Worm (Caenorhabditis elegans) whole organism, late embryonic: ENCODE measurements around the gene B0563.8.

Experiments
- C08G9.2 ChIP-seq: sonication (generic microtip); optimal IDR thresholded peaks from 2 replicates; lab custom pipeline; 2016; ENCODE audit warnings: mild to moderate bottlenecking, missing genetic modification characterization, moderate library complexity, missing compliant biosample characterization
- C38D4.7 ChIP-seq: fragments of 200-800 bp; sonication (Bioruptor generic); optimal IDR thresholded peaks from 2 replicates; lab custom pipeline; 2018; ENCODE audit warnings: mild to moderate bottlenecking, missing genetic modification characterization, moderate library complexity, missing compliant biosample characterization
- F13H6.1 ChIP-seq: sonication (generic microtip); optimal IDR thresholded peaks from 2 replicates; lab custom pipeline; 2016; ENCODE audit warnings: missing genetic modification characterization, missing compliant biosample characterization
- K02D7.2 ChIP-seq: sonication (generic microtip); optimal IDR thresholded peaks from 2 replicates; lab custom pipeline; 2017; ENCODE audit warnings: mild to moderate bottlenecking, missing genetic modification characterization, missing compliant biosample characterization
- K09A11.1 ChIP-seq: sonication (generic microtip); optimal IDR thresholded peaks from 2 replicates; lab custom pipeline; 2017; ENCODE audit warnings: antibody characterized with exemption, mild to moderate bottlenecking, missing genetic modification characterization, missing compliant biosample characterization; ENCODE audit not compliant: insufficient read depth
- Y22D7AL.16 ChIP-seq: sonication (generic microtip); optimal IDR thresholded peaks from 2 replicates; lab custom pipeline; 2016; ENCODE audit warnings: missing genetic modification characterization, missing compliant biosample characterization
- ahr-1 ChIP-seq: sonication (generic microtip); optimal IDR thresholded peaks from 2 replicates; lab custom pipeline; 2016; ENCODE audit warnings: missing genetic modification characterization, missing compliant biosample characterization
- ama-1 ChIP-seq: fragments of 150-350 bp; optimal IDR thresholded peaks from 2 replicates; lab custom pipeline; 2014
- ceh-2 ChIP-seq: sonication (generic microtip); optimal IDR thresholded peaks from 2 replicates; lab custom pipeline; 2016; ENCODE audit warnings: missing genotype, missing genetic modification characterization, missing compliant biosample characterization
- ceh-22 ChIP-seq: sonication (generic microtip); optimal IDR thresholded peaks from 2 replicates; lab custom pipeline; 2017; ENCODE audit warnings: missing biosample characterization, missing genetic modification characterization
- ceh-30 ChIP-seq: fragments of 150-350 bp; optimal IDR thresholded peaks from 2 replicates; lab custom pipeline; 2014; ENCODE audit warnings: missing biosample characterization, missing genetic modification characterization
- ceh-31 ChIP-seq: sonication (generic microtip); optimal IDR thresholded peaks from 2 replicates; lab custom pipeline; 2016; ENCODE audit warnings: missing genetic modification characterization, missing compliant biosample characterization
- ceh-45 ChIP-seq: fragments of 200-800 bp; sonication (Bioruptor generic); IDR thresholded peaks from 2 replicates; pipeline ENCODE4 v1.3.6; 2022; ENCODE audit warnings: missing genetic modification reagents, missing genetic modification characterization, missing compliant biosample characterization
- ceh-9 ChIP-seq: sonication (generic microtip); optimal IDR thresholded peaks from 2 replicates; lab custom pipeline; 2016; ENCODE audit warnings: mild to moderate bottlenecking, missing genetic modification characterization, inconsistent platforms, missing compliant biosample characterization
- dve-1 ChIP-seq: sonication (generic microtip); optimal IDR thresholded peaks from 2 replicates; lab custom pipeline; 2017; ENCODE audit warnings: antibody characterized with exemption, mild to moderate bottlenecking, missing genetic modification characterization, missing compliant biosample characterization
- elt-2 ChIP-seq: sonication (generic microtip); optimal IDR thresholded peaks from 2 replicates; lab custom pipeline; 2016; ENCODE audit warnings: missing genetic modification reagents, missing genetic modification characterization, missing compliant biosample characterization
- elt-4 ChIP-seq: sonication (generic microtip); optimal IDR thresholded peaks from 2 replicates; lab custom pipeline; 2016; ENCODE audit warnings: missing genetic modification characterization, missing compliant biosample characterization
- ets-4 ChIP-seq: sonication (generic microtip); optimal IDR thresholded peaks from 2 replicates; lab custom pipeline; 2016; ENCODE audit warnings: missing genetic modification characterization, missing compliant biosample characterization
- fax-1 ChIP-seq: sonication (generic microtip); optimal IDR thresholded peaks from 2 replicates; lab custom pipeline; 2016; ENCODE audit warnings: missing genotype, missing genetic modification characterization, missing compliant biosample characterization
- fkh-10 ChIP-seq: fragments of 150-350 bp; optimal IDR thresholded peaks from 2 replicates; lab custom pipeline; 2014; ENCODE audit warnings: missing biosample characterization, missing genetic modification reagents, missing genetic modification characterization
- gmeb-2 ChIP-seq: sonication (generic microtip); optimal IDR thresholded peaks from 2 replicates; lab custom pipeline; 2016; ENCODE audit warnings: missing genetic modification characterization, inconsistent platforms, missing compliant biosample characterization
- hlh-13 ChIP-seq: fragments of 200-800 bp; sonication (Bioruptor generic); optimal IDR thresholded peaks from 2 replicates; lab custom pipeline; 2018; ENCODE audit warnings: mild to moderate bottlenecking, missing genetic modification characterization, missing compliant biosample characterization
- hlh-30 ChIP-seq: sonication (generic microtip); optimal IDR thresholded peaks from 2 replicates; lab custom pipeline; 2017; ENCODE audit warnings: antibody characterized with exemption, missing genetic modification characterization, missing compliant biosample characterization; ENCODE audit not compliant: insufficient read depth
- lim-6 ChIP-seq: sonication (generic microtip); optimal IDR thresholded peaks from 2 replicates; lab custom pipeline; 2016; ENCODE audit warnings: missing genetic modification characterization, missing compliant biosample characterization
- lin-11 ChIP-seq: fragments of 200-800 bp; sonication (Bioruptor generic); optimal IDR thresholded peaks from 2 replicates; lab custom pipeline; 2018; ENCODE audit warnings: mild to moderate bottlenecking, missing genetic modification characterization, missing compliant biosample characterization
- nfya-1 ChIP-seq: sonication (generic microtip); optimal IDR thresholded peaks from 2 replicates; lab custom pipeline; 2017; ENCODE audit warnings: missing genetic modification characterization, mild to moderate bottlenecking, missing compliant biosample characterization, antibody characterized with exemption, moderate library complexity
- pag-3 ChIP-seq: sonication (generic microtip); optimal IDR thresholded peaks from 2 replicates; lab custom pipeline; 2016; ENCODE audit warnings: missing compliant biosample characterization, missing genetic modification characterization, borderline replicate concordance
- pat-9 ChIP-seq: fragments of 200-800 bp; sonication (Bioruptor generic); optimal IDR thresholded peaks from 2 replicates; lab custom pipeline; 2018; ENCODE audit warnings: mild to moderate bottlenecking, missing genetic modification characterization, moderate library complexity, missing compliant biosample characterization
- pros-1 ChIP-seq: fragments of 150-350 bp; optimal IDR thresholded peaks from 2 replicates; lab custom pipeline; 2014; ENCODE audit warnings: missing biosample characterization, missing genetic modification reagents, missing genetic modification characterization
- rnt-1 ChIP-seq: sonication (generic microtip); optimal IDR thresholded peaks from 2 replicates; lab custom pipeline; 2016; ENCODE audit warnings: missing genetic modification characterization, missing compliant biosample characterization
- sdc-2 ChIP-seq: sonication (generic microtip); optimal IDR thresholded peaks from 2 replicates; lab custom pipeline; 2016; ENCODE audit warnings: missing genotype, missing genetic modification characterization, missing compliant biosample characterization
- sox-2 ChIP-seq: fragments of 200-800 bp; sonication (Bioruptor generic); IDR thresholded peaks from 2 replicates; pipeline ENCODE4 v1.3.6; 2022; ENCODE audit warnings: missing genetic modification reagents, missing genetic modification characterization, missing compliant biosample characterization
- sox-4 ChIP-seq: sonication (generic microtip); optimal IDR thresholded peaks from 2 replicates; lab custom pipeline; 2017; ENCODE audit warnings: mild to moderate bottlenecking, missing genetic modification characterization, inconsistent platforms, missing compliant biosample characterization
- ttx-3 ChIP-seq: sonication (generic microtip); optimal IDR thresholded peaks from 2 replicates; lab custom pipeline; 2016; ENCODE audit warnings: missing genetic modification reagents, missing genetic modification characterization, missing compliant biosample characterization
- unc-3 ChIP-seq, 2 experiments: fragments of 200-800 bp in 1 of 2; sonication (Bioruptor generic) in 1 of 2; sonication (generic microtip) in 1 of 2; conservative IDR thresholded peaks in 1 of 2; optimal IDR thresholded peaks in 1 of 2; 2 replicates each; pipeline versions ENCODE4 v1.3.6 to Lab custom; 2016 to 2022; ENCODE audit warnings: missing compliant biosample characterization in 2 of 2, missing genetic modification characterization in 2 of 2, missing genetic modification reagents in 1 of 2
- unc-42 ChIP-seq: sonication (generic microtip); optimal IDR thresholded peaks from 2 replicates; lab custom pipeline; 2016; ENCODE audit warnings: missing genotype, missing genetic modification characterization, missing compliant biosample characterization
- unc-55 ChIP-seq: sonication (generic microtip); optimal IDR thresholded peaks from 2 replicates; lab custom pipeline; 2017; ENCODE audit warnings: missing biosample characterization, missing genetic modification reagents, missing genetic modification characterization
- unc-86 ChIP-seq: sonication (generic microtip); optimal IDR thresholded peaks from 2 replicates; lab custom pipeline; 2016; ENCODE audit warnings: missing genetic modification characterization, missing compliant biosample characterization
- zip-5 ChIP-seq: sonication (generic microtip); optimal IDR thresholded peaks from 2 replicates; lab custom pipeline; 2016; ENCODE audit warnings: missing genetic modification characterization, missing compliant biosample characterization
- ztf-16 ChIP-seq: sonication (generic microtip); optimal IDR thresholded peaks from 2 replicates; lab custom pipeline; 2017; ENCODE audit warnings: missing genetic modification characterization, missing compliant biosample characterization

B0563.8 gene

ce11 chrX:9174409-9174808 is at the start of gene B0563.8:
Gene B0563.8 (minus strand): TSS chrX:9174509.
- TF ChIP-seq fkh-10 (GFP tag; lab: Kevin White, UChicago): no peak
- no peak for TF ChIP-seq pag-3 (tag; lab: Kevin White, UChicago)
- no peak for TF ChIP-seq sox-4 (tag; lab: Kevin White, UChicago)
- TF ChIP-seq ztf-16: no peak
- no peak for TF ChIP-seq ttx-3 (tag; lab: Kevin White, UChicago)
- no peak for TF ChIP-seq unc-86 (tag; lab: Kevin White, UChicago)
- TF ChIP-seq ama-1 (lab: Kevin White, UChicago): no peak
- no peak for TF ChIP-seq gmeb-2 (tag; lab: Kevin White, UChicago)
- TF ChIP-seq K09A11.1 (tag; lab: Kevin White, UChicago): no peak
- TF ChIP-seq ceh-2: no peak
- no peak for TF ChIP-seq hlh-30 (tag; lab: Kevin White, UChicago)
- TF ChIP-seq ceh-31 (tag; lab: Kevin White, UChicago): no peak
- TF ChIP-seq ceh-22: no peak

DNA sequence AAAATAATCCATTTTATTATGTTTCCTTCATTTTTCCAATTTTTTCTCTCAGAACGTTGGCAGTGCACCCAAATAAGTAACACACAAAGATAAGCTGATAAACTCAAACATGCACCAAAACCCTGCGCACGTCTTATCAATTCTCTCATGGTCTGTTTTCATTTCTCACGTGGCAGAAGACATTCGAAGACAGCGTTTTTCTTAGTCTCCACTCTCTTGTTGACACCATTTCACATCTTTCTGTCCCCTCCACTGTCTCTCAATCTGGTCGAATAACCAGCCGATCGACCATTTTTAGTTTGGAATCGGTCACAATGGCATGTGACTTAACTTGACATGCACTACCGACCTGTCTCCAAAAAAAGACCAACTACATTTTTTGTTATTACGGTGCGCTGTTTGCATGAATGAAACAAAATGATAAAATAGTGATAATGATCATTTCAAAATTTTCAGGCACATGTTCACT is 39.6 kb upstream of the B0563.8 start, which contains the start of gene C35B8.3:
C35B8.3 (plus strand) TSS at position 51 of the 469 bp plus-strand sequence.
- TF ChIP-seq sox-2 (GFP tag; lab: Robert Waterston, UW) (no peak), elt-2 (tag; lab: Kevin White, UChicago) (peak; percentile 88)
- TF ChIP-seq, all 69 proteins: peak for 1

DNA sequence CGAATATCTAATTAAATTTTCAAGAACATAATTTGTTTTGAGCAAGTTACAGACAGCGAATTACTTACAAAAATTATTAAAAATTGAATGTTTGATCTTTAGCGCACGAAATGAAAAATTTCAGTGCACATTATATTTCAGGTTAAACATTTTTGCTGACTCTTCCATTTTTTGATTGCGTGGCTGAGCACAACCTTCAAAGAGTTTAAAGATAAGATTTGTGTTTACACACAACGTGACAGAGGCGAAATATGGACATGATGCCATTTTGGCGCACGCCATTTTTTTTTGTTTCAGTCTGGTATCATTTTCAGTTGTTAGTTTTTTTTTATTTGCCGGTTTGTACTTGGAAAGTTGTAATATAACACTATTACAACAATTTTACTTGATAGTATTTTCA is 38.4 kb upstream of the B0563.8 start:
- no peak for TF ChIP-seq pat-9
- TF ChIP-seq pros-1 (tag; lab: Kevin White, UChicago): no peak
- TF ChIP-seq dve-1 (tag; lab: Kevin White, UChicago): no peak
- no peak for TF ChIP-seq unc-86 (tag; lab: Kevin White, UChicago)
- no peak for TF ChIP-seq ceh-30 (tag; lab: Kevin White, UChicago)
- no peak for TF ChIP-seq K02D7.2 (tag; lab: Kevin White, UChicago)
- no peak for TF ChIP-seq ceh-45 (GFP tag; lab: Robert Waterston, UW)
- TF ChIP-seq C38D4.7 (GFP tag; lab: Kevin White, UChicago): no peak
- TF ChIP-seq sdc-2: no peak
- TF ChIP-seq nfya-1 (tag; lab: Kevin White, UChicago): no peak
- TF ChIP-seq fax-1 (tag; lab: Kevin White, UChicago): no peak
- TF ChIP-seq ceh-9 (tag; lab: Kevin White, UChicago): no peak
- TF ChIP-seq ttx-3 (tag; lab: Kevin White, UChicago): no peak
- TF ChIP-seq ets-4 (tag; lab: Kevin White, UChicago): no peak
- TF ChIP-seq Y22D7AL.16 (tag; lab: Kevin White, UChicago): no peak
- no peak for TF ChIP-seq ahr-1 (tag; lab: Kevin White, UChicago)
- no peak for TF ChIP-seq elt-4
- no peak for TF ChIP-seq unc-3 (GFP tag; conservative IDR thresholded peaks at IDR 0.05; lab: Robert Waterston, UW)
- no peak for TF ChIP-seq unc-3 (tag; optimal IDR thresholded peaks at IDR 0.05; lab: Kevin White, UChicago)
- TF ChIP-seq lim-6 (tag; lab: Kevin White, UChicago): no peak
- TF ChIP-seq hlh-13 (GFP tag; lab: Kevin White, UChicago): no peak

ce11 chrX:9210086-9210485 is 35.8 kb upstream of the B0563.8 start:
- no peak for TF ChIP-seq C08G9.2 (tag; lab: Kevin White, UChicago)
- no peak for TF ChIP-seq F13H6.1 (tag; lab: Kevin White, UChicago)
- no peak for TF ChIP-seq ets-4 (tag; lab: Kevin White, UChicago)
- TF ChIP-seq unc-55 (GFP tag; lab: Kevin White, UChicago): no peak
- TF ChIP-seq hlh-30 (tag; lab: Kevin White, UChicago): no peak
- no peak for TF ChIP-seq rnt-1 (tag; lab: Kevin White, UChicago)
- no peak for TF ChIP-seq unc-42 (tag; lab: Kevin White, UChicago)
- no peak for TF ChIP-seq ceh-9 (tag; lab: Kevin White, UChicago)
- TF ChIP-seq K09A11.1 (tag; lab: Kevin White, UChicago): no peak
- no peak for TF ChIP-seq lin-11
- TF ChIP-seq C38D4.7 (GFP tag; lab: Kevin White, UChicago): no peak
- TF ChIP-seq zip-5 (tag; lab: Kevin White, UChicago): no peak
- no peak for TF ChIP-seq sox-4 (tag; lab: Kevin White, UChicago)
- TF ChIP-seq, all 69 proteins: peak for 0
